Fruit fly (Drosophila melanogaster): ENCODE data around the gene CG14835.

dm6 chr3L:7397979-7398378 is 39.3 kb downstream of the CG14835 start, which contains the start of gene CG8562:
- TF ChIP-seq CTCF (optimal IDR thresholded peaks at IDR 0.05): no peak
- no peak for TF ChIP-seq CG8478 (optimal IDR thresholded peaks at IDR 0.05)

Measured in S2 (cell line).